Worm (Caenorhabditis elegans) whole organism, L3 larva: ENCODE measurements around the gene gos-28.

Source experiments
- fkh-10 ChIP-seq: sonication (generic microtip); optimal IDR thresholded peaks from 2 replicates; lab custom pipeline; 2017; ENCODE audit warnings: missing biosample characterization, missing genetic modification reagents, missing genetic modification characterization
- zag-1 ChIP-seq: fragments of 150-350 bp; optimal IDR thresholded peaks from 2 replicates; lab custom pipeline; 2014; ENCODE audit warnings: missing biosample characterization, missing genetic modification characterization
- ztf-11 ChIP-seq: fragments of 150-350 bp; optimal IDR thresholded peaks from 2 replicates; lab custom pipeline; 2014; ENCODE audit warnings: missing biosample characterization, missing genetic modification characterization

ce11 chrIII:7369394-7370024, 20.5 kb upstream of the gos-28 start:
- TF ChIP-seq fkh-10 (GFP tag; lab: Kevin White, UChicago) (no peak), ztf-11 (tag; lab: Kevin White, UChicago) (no peak), zag-1 (tag; lab: Kevin White, UChicago) (no peak)
